Worm (Caenorhabditis elegans) whole organism, midembryonic: ENCODE data around the gene col-71.

ENCODE experiments used
- flt-1 ChIP-seq: fragments of 200-800 bp; sonication (Bioruptor generic); IDR thresholded peaks from 2 replicates; pipeline ENCODE4 v1.3.6; 2022; ENCODE audit warnings: missing genetic modification characterization, missing compliant biosample characterization
- ref-1 ChIP-seq: fragments of 200-800 bp; sonication (Bioruptor generic); conservative IDR thresholded peaks from 2 replicates; pipeline ENCODE4 v1.3.6; 2022; ENCODE audit warnings: missing genetic modification reagents, missing genetic modification characterization, missing compliant biosample characterization
- tab-1 ChIP-seq: fragments of 200-800 bp; sonication (Bioruptor generic); IDR thresholded peaks from 2 replicates; pipeline ENCODE4 v1.3.6; 2022; ENCODE audit warnings: missing genetic modification characterization, missing compliant biosample characterization

ce11 chrII:3540151-3540550, 37.8 kb upstream of the col-71 start:
- no peak for TF ChIP-seq tab-1
- no peak for TF ChIP-seq ref-1 (GFP tag; lab: Robert Waterston, UW)
- no peak for TF ChIP-seq flt-1
